Worm (Caenorhabditis elegans) whole organism, L1 larva: ENCODE measurements around the gene C17G10.13.
"Not testable (repeated sequence)": the region's sequence is repeated elsewhere in the genome, so short reads cannot be mapped to it uniquely, and the experiment has no call there.

Experiments
- lsy-2 ChIP-seq, 2 experiments: fragments of 150-350 bp; optimal IDR thresholded peaks; 2 replicates each; lab custom pipeline; 2014; ENCODE audit warnings: missing biosample characterization in 2 of 2, missing genetic modification characterization in 2 of 2
- nhr-237 ChIP-seq: fragments of 150-350 bp; optimal IDR thresholded peaks from 2 replicates; lab custom pipeline; 2014; ENCODE audit warnings: missing biosample characterization, missing genetic modification characterization
- snpc-4 ChIP-seq: fragments of 150-350 bp; optimal IDR thresholded peaks from 2 replicates; lab custom pipeline; 2014; ENCODE audit warnings: missing biosample characterization, missing genetic modification characterization

ce11 chrII:5622383-5622939, 32.9 kb upstream of the C17G10.13 start, which contains the start of the genes eif-3.L and npl-4.2:
- TF ChIP-seq nhr-237 (tag; lab: Kevin White, UChicago); snpc-4 (tag; lab: Kevin White, UChicago); lsy-2 (tag; optimal IDR thresholded peaks at IDR 0.05; lab: Kevin White, UChicago): not testable (repeated sequence)
